Worm (Caenorhabditis elegans) whole organism, L4/young adult: Measurements from ENCODE around the gene C23H4.8.

ENCODE experiments used
- dao-5 ChIP-seq: sonication (generic microtip); optimal IDR thresholded peaks from 2 replicates; lab custom pipeline; 2016; ENCODE audit warnings: missing genotype, missing genetic modification characterization, moderate library complexity, missing compliant biosample characterization
- him-1 ChIP-seq: sonication (generic microtip); optimal IDR thresholded peaks from 2 replicates; lab custom pipeline; 2016; ENCODE audit warnings: missing genotype, missing genetic modification reagents, missing genetic modification characterization, missing compliant biosample characterization

DNA sequence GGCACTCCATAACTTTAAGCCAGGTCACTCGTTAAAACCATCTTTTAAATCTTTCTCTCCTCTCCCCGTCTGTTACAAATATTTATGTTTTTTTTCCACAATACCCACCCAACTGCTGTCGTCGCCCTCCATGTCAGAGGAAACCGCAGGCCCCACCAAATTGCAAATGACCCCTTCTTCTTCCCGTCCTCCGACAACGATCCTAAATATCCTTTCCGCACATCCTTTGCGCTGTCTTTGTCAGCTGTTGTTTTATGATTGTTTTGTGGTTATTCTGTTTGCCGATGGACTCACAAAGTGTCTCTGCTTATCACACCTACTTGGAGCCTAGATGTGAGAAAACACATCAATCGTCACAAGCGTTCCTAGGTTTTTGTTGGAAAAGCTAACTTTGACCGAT is 31.1 kb downstream of the C23H4.8 start:
- TF ChIP-seq dao-5 (tag; lab: Kevin White, UChicago) (no peak), him-1 (tag; lab: Kevin White, UChicago) (no peak)
